Worm (Caenorhabditis elegans) whole organism, young adult: ENCODE measurements around the gene spe-51.
A peak's percentile ranks its signal among the peaks of the same experiment; 100 is the strongest.

Experiments used
- D2030.7 ChIP-seq: fragments of 200-800 bp; sonication (Bioruptor generic); IDR thresholded peaks from 2 replicates; pipeline ENCODE4 v1.3.6; 2022; ENCODE audit warnings: missing genetic modification reagents, missing genetic modification characterization, missing compliant biosample characterization
- F22D6.2 ChIP-seq: sonication (generic microtip); optimal IDR thresholded peaks from 2 replicates; lab custom pipeline; 2016; ENCODE audit warnings: mild to moderate bottlenecking, missing genetic modification characterization, missing compliant biosample characterization
- F23B12.7 ChIP-seq: sonication (generic microtip); optimal IDR thresholded peaks from 2 replicates; lab custom pipeline; 2017; ENCODE audit warnings: missing genetic modification characterization, mild to moderate bottlenecking, missing compliant biosample characterization, antibody characterized with exemption, moderate library complexity; ENCODE audit not compliant: insufficient read depth
- F33H1.4 ChIP-seq: fragments of 200-800 bp; sonication (Bioruptor generic); IDR thresholded peaks from 2 replicates; pipeline ENCODE4 v1.3.6; 2022; ENCODE audit warnings: missing genetic modification reagents, missing genetic modification characterization, missing compliant biosample characterization
- F37B4.10 ChIP-seq: fragments of 200-800 bp; sonication (Bioruptor generic); IDR thresholded peaks from 2 replicates; pipeline ENCODE4 v1.3.6; 2022; ENCODE audit warnings: missing genetic modification characterization, missing compliant biosample characterization
- F57A8.1 ChIP-seq: fragments of 200-800 bp; sonication (Bioruptor generic); optimal IDR thresholded peaks from 2 replicates; lab custom pipeline; 2018; ENCODE audit warnings: mild to moderate bottlenecking, missing genetic modification characterization, moderate library complexity, missing compliant biosample characterization
- K11D2.4 ChIP-seq: fragments of 200-800 bp; sonication (Bioruptor generic); IDR thresholded peaks from 2 replicates; pipeline ENCODE4 v1.3.6; 2022; ENCODE audit warnings: missing genetic modification reagents, missing genetic modification characterization, missing compliant biosample characterization
- K12H6.12 ChIP-seq: fragments of 200-800 bp; sonication (Bioruptor generic); optimal IDR thresholded peaks from 2 replicates; lab custom pipeline; 2018; ENCODE audit warnings: mild to moderate bottlenecking, missing genetic modification characterization, missing compliant biosample characterization
- Y53G8AR.9 ChIP-seq: fragments of 200-800 bp; sonication (Bioruptor generic); conservative IDR thresholded peaks from 2 replicates; pipeline ENCODE4 v1.3.6; 2022; ENCODE audit warnings: missing genetic modification reagents, missing genetic modification characterization, missing compliant biosample characterization
- Y67H2A.10 ChIP-seq: fragments of 200-800 bp; sonication (Bioruptor generic); conservative IDR thresholded peaks from 2 replicates; pipeline ENCODE4 v1.3.6; 2022; ENCODE audit warnings: missing genetic modification reagents, missing genetic modification characterization, missing compliant biosample characterization
- aptf-3 ChIP-seq: fragments of 200-800 bp; sonication (Bioruptor generic); IDR thresholded peaks from 2 replicates; pipeline ENCODE4 v1.3.6; 2022; ENCODE audit warnings: missing genetic modification characterization, missing compliant biosample characterization
- cebp-1 ChIP-seq, 2 experiments: fragments of 200-800 bp in 1 of 2; sonication (Bioruptor generic) in 1 of 2; sonication (generic microtip) in 1 of 2; IDR thresholded peaks in 1 of 2; optimal IDR thresholded peaks in 1 of 2; 2 replicates each; pipeline versions ENCODE4 v1.3.6 to Lab custom; 2017 to 2022; ENCODE audit warnings: missing compliant biosample characterization in 2 of 2, missing genetic modification characterization in 2 of 2, mild to moderate bottlenecking in 1 of 2, missing genetic modification reagents in 1 of 2, moderate library complexity in 1 of 2
- ceh-27 ChIP-seq: fragments of 200-800 bp; sonication (Bioruptor generic); optimal IDR thresholded peaks from 2 replicates; lab custom pipeline; 2018; ENCODE audit warnings: mild to moderate bottlenecking, missing genetic modification characterization, moderate library complexity, missing compliant biosample characterization
- ceh-91 ChIP-seq: fragments of 200-800 bp; sonication (Bioruptor generic); IDR thresholded peaks from 2 replicates; pipeline ENCODE4 v1.3.6; 2022; ENCODE audit warnings: missing genetic modification reagents, missing genetic modification characterization, missing compliant biosample characterization
- dox-1 ChIP-seq: fragments of 200-800 bp; sonication (Bioruptor generic); IDR thresholded peaks from 2 replicates; pipeline ENCODE4 v1.3.6; 2022; ENCODE audit warnings: missing genetic modification reagents, missing genetic modification characterization, missing compliant biosample characterization
- egl-18 ChIP-seq: fragments of 200-800 bp; sonication (Bioruptor generic); IDR thresholded peaks from 2 replicates; pipeline ENCODE4 v1.3.6; 2022; ENCODE audit warnings: missing genetic modification reagents, missing genetic modification characterization, missing compliant biosample characterization
- egrh-3 ChIP-seq: fragments of 200-800 bp; sonication (Bioruptor generic); IDR thresholded peaks from 2 replicates; pipeline ENCODE4 v1.3.6; 2022; ENCODE audit warnings: missing genetic modification reagents, missing genetic modification characterization, missing compliant biosample characterization
- hmg-1.2 ChIP-seq: fragments of 200-800 bp; sonication (Bioruptor generic); IDR thresholded peaks from 2 replicates; pipeline ENCODE4 v1.3.6; 2022; ENCODE audit warnings: missing genetic modification reagents, missing genetic modification characterization, missing compliant biosample characterization
- lin-26 ChIP-seq: fragments of 200-800 bp; sonication (Bioruptor generic); IDR thresholded peaks from 2 replicates; pipeline ENCODE4 v1.3.6; 2022; ENCODE audit warnings: missing genetic modification reagents, missing genetic modification characterization, missing compliant biosample characterization
- lin-35 ChIP-seq, 3 experiments: fragments of 150-350 bp in 2 of 3; sonication (generic microtip) in 1 of 3; optimal IDR thresholded peaks; 2 replicates each; lab custom pipeline; 2014 to 2018; ENCODE audit warnings: missing biosample characterization in 3 of 3, missing genetic modification characterization in 3 of 3, missing genetic modification reagents in 3 of 3
- lin-40 ChIP-seq: sonication (generic microtip); optimal IDR thresholded peaks from 2 replicates; lab custom pipeline; 2016; ENCODE audit warnings: missing genetic modification characterization, mild to moderate bottlenecking, missing compliant biosample characterization, missing genotype, missing genetic modification reagents
- lin-54 ChIP-seq: fragments of 200-800 bp; sonication (Bioruptor generic); optimal IDR thresholded peaks from 2 replicates; lab custom pipeline; 2018; ENCODE audit warnings: mild to moderate bottlenecking, missing genetic modification characterization, missing compliant biosample characterization
- lir-1 ChIP-seq: fragments of 200-800 bp; sonication (Bioruptor generic); conservative IDR thresholded peaks from 2 replicates; pipeline ENCODE4 v1.3.6; 2022; ENCODE audit warnings: missing genetic modification reagents, missing genetic modification characterization, missing compliant biosample characterization
- lsl-1 ChIP-seq: fragments of 200-800 bp; sonication (Bioruptor generic); optimal IDR thresholded peaks from 2 replicates; lab custom pipeline; 2018; ENCODE audit warnings: mild to moderate bottlenecking, missing genetic modification characterization, moderate library complexity, missing compliant biosample characterization
- madf-3 ChIP-seq: fragments of 200-800 bp; sonication (Bioruptor generic); IDR thresholded peaks from 2 replicates; pipeline ENCODE4 v1.3.6; 2022; ENCODE audit warnings: missing genetic modification reagents, missing genetic modification characterization, missing compliant biosample characterization
- mcd-1 ChIP-seq: fragments of 200-800 bp; sonication (Bioruptor generic); IDR thresholded peaks from 2 replicates; pipeline ENCODE4 v1.3.6; 2022; ENCODE audit warnings: missing genetic modification reagents, missing genetic modification characterization, missing compliant biosample characterization
- nfyb-1 ChIP-seq: fragments of 200-800 bp; sonication (Bioruptor generic); IDR thresholded peaks from 2 replicates; pipeline ENCODE4 v1.3.6; 2022; ENCODE audit warnings: missing genetic modification reagents, missing genetic modification characterization, missing compliant biosample characterization
- nhr-27 ChIP-seq: fragments of 200-800 bp; sonication (Bioruptor generic); optimal IDR thresholded peaks from 2 replicates; lab custom pipeline; 2018; ENCODE audit warnings: mild to moderate bottlenecking, missing genetic modification characterization, moderate library complexity, missing compliant biosample characterization
- pbrm-1 ChIP-seq: fragments of 200-800 bp; sonication (Bioruptor generic); IDR thresholded peaks from 2 replicates; pipeline ENCODE4 v1.3.6; 2022; ENCODE audit warnings: missing genetic modification reagents, missing genetic modification characterization, missing compliant biosample characterization
- repo-1 ChIP-seq: sonication (generic microtip); optimal IDR thresholded peaks from 2 replicates; lab custom pipeline; 2017; ENCODE audit warnings: mild to moderate bottlenecking, missing genetic modification characterization, missing compliant biosample characterization
- sea-2 ChIP-seq: fragments of 200-800 bp; sonication (Bioruptor generic); IDR thresholded peaks from 2 replicates; pipeline ENCODE4 v1.3.6; 2022; ENCODE audit warnings: missing genetic modification characterization, missing compliant biosample characterization
- snpc-1.1 ChIP-seq: sonication (generic microtip); optimal IDR thresholded peaks from 2 replicates; lab custom pipeline; 2017; ENCODE audit warnings: missing genetic modification characterization, mild to moderate bottlenecking, missing compliant biosample characterization, antibody characterized with exemption, moderate library complexity, missing genotype, missing genetic modification reagents; ENCODE audit not compliant: insufficient read depth
- snpc-1.3 ChIP-seq: sonication (generic microtip); optimal IDR thresholded peaks from 2 replicates; lab custom pipeline; 2017; ENCODE audit warnings: missing genetic modification characterization, mild to moderate bottlenecking, missing compliant biosample characterization, antibody characterized with exemption, moderate library complexity, missing genotype, missing genetic modification reagents; ENCODE audit not compliant: insufficient read depth
- snpc-3.4 ChIP-seq: sonication (generic microtip); optimal IDR thresholded peaks from 2 replicates; lab custom pipeline; 2017; ENCODE audit warnings: missing genetic modification characterization, mild to moderate bottlenecking, missing compliant biosample characterization, antibody characterized with exemption, moderate library complexity, missing genotype, missing genetic modification reagents
- snpc-4 ChIP-seq, 5 experiments: fragments of 150-350 bp in 1 of 5; sonication (generic microtip) in 4 of 5; optimal IDR thresholded peaks; 2 replicates each; lab custom pipeline; 2014 to 2018; ENCODE audit warnings: missing genetic modification characterization in 5 of 5, missing biosample characterization in 3 of 5, antibody characterized with exemption in 2 of 5, mild to moderate bottlenecking in 2 of 5, missing compliant biosample characterization in 2 of 5, missing genotype in 2 of 5, moderate library complexity in 2 of 5, missing genetic modification reagents in 1 of 5
- somi-1 ChIP-seq: fragments of 200-800 bp; sonication (Bioruptor generic); optimal IDR thresholded peaks from 2 replicates; lab custom pipeline; 2018; ENCODE audit warnings: mild to moderate bottlenecking, missing genetic modification characterization, missing compliant biosample characterization
- unc-130 ChIP-seq: sonication (generic microtip); optimal IDR thresholded peaks from 2 replicates; lab custom pipeline; 2016; ENCODE audit warnings: missing genetic modification reagents, missing genetic modification characterization, missing compliant biosample characterization
- zfh-2 ChIP-seq: fragments of 200-800 bp; sonication (Bioruptor generic); conservative IDR thresholded peaks from 2 replicates; pipeline ENCODE4 v1.3.6; 2022; ENCODE audit warnings: missing genetic modification reagents, missing genetic modification characterization, missing compliant biosample characterization
- ztf-25 ChIP-seq: fragments of 200-800 bp; sonication (Bioruptor generic); IDR thresholded peaks from 2 replicates; pipeline ENCODE4 v1.3.6; 2022; ENCODE audit warnings: missing genetic modification reagents, missing genetic modification characterization, missing compliant biosample characterization
- ztf-26 ChIP-seq: sonication (generic microtip); optimal IDR thresholded peaks from 2 replicates; lab custom pipeline; 2017; ENCODE audit warnings: missing genetic modification characterization, missing compliant biosample characterization
- ztf-28 ChIP-seq: fragments of 200-800 bp; sonication (Bioruptor generic); IDR thresholded peaks from 2 replicates; pipeline ENCODE4 v1.3.6; 2022; ENCODE audit warnings: missing genetic modification reagents, missing genetic modification characterization, missing compliant biosample characterization

Gene spe-51

ce11 chrIV:4660151-4661041 lies 32.2 kb upstream of the spe-51 start, which contains the start of the genes F29B9.11 and jmjd-1.2 (continued):
- TF ChIP-seq F22D6.2 (tag; lab: Kevin White, UChicago): peak; percentile 68
- peak; percentile 49 for TF ChIP-seq somi-1
- TF ChIP-seq hmg-1.2 (GFP tag; lab: Robert Waterston, UW): peak; percentile 73
- TF ChIP-seq ceh-91 (GFP tag; lab: Robert Waterston, UW): peak; percentile 86
- TF ChIP-seq D2030.7: peak; percentile 85
- peak; percentile 84 for TF ChIP-seq snpc-3.4 (tag; lab: Kevin White, UChicago)
- no peak for TF ChIP-seq aptf-3 (GFP tag; lab: Robert Waterston, UW)
- peak; percentile 89 for TF ChIP-seq Y53G8AR.9 (GFP tag; lab: Robert Waterston, UW)
- 0 out of 2 replicates have a peak, but pooled peaks have one; percentile 30 for TF ChIP-seq ztf-25 (GFP tag; lab: Robert Waterston, UW)
- TF ChIP-seq cebp-1 (GFP tag; IDR thresholded peaks at IDR 0.05; lab: Robert Waterston, UW): peak; percentile 63; the same call in 1 of the 2 replicates
- TF ChIP-seq cebp-1 (tag; optimal IDR thresholded peaks at IDR 0.05; lab: Kevin White, UChicago): peak; percentile 86
- TF ChIP-seq sea-2: 0 out of 2 replicates have a peak, but pooled peaks have one; percentile 23
- peak; percentile 97 for TF ChIP-seq K12H6.12
- TF ChIP-seq K11D2.4 (GFP tag; lab: Robert Waterston, UW): peak; percentile 80; the same call in 1 of the 2 replicates
- TF ChIP-seq madf-3 (GFP tag; lab: Robert Waterston, UW): peak; percentile 75; the same call in 1 of the 2 replicates
- peak in 1 of 3 experiments; percentile 67 for TF ChIP-seq lin-35 (GFP tag; optimal IDR thresholded peaks at IDR 0.05; lab: Kevin White, UChicago)
- peak; percentile 92 for TF ChIP-seq lin-40 (tag; lab: Kevin White, UChicago)
- TF ChIP-seq lsl-1: peak; percentile 85
- peak; percentile 91 for TF ChIP-seq ceh-27
- TF ChIP-seq lir-1 (GFP tag; lab: Robert Waterston, UW): peak; percentile 80
- TF ChIP-seq, all 124 proteins: peak for 74

ce11 chrIV:4665079-4665478 lies 27.5 kb upstream of the spe-51 start, which contains the start of gene F29B9.1:
Gene F29B9.1, plus strand, starts transcription at chrIV:4665379.
- no peak for TF ChIP-seq pbrm-1 (GFP tag; lab: Robert Waterston, UW)
- no peak for TF ChIP-seq snpc-4 (GFP tag; optimal IDR thresholded peaks at IDR 0.05; lab: Kevin White, UChicago)
- peak in 1 of 4 experiments; percentile 26 for TF ChIP-seq snpc-4 (tag; optimal IDR thresholded peaks at IDR 0.05; lab: Kevin White, UChicago)
- TF ChIP-seq repo-1 (tag; lab: Kevin White, UChicago): peak; percentile 15
- TF ChIP-seq F23B12.7 (tag; lab: Kevin White, UChicago): no peak
- no peak for TF ChIP-seq Y67H2A.10
- 0 out of 2 replicates have a peak, but pooled peaks have one; percentile 29 for TF ChIP-seq F33H1.4 (GFP tag; lab: Robert Waterston, UW)
- TF ChIP-seq snpc-1.3 (tag; lab: Kevin White, UChicago): peak; percentile 25
- no peak for TF ChIP-seq F57A8.1
- TF ChIP-seq lin-54 (GFP tag; lab: Kevin White, UChicago): peak; percentile 3

- TF ChIP-seq nhr-27 (tag; lab: Kevin White, UChicago): no peak
- TF ChIP-seq Y53G8AR.9 (GFP tag; lab: Robert Waterston, UW): no peak
- TF ChIP-seq madf-3 (GFP tag; lab: Robert Waterston, UW): 0 out of 2 replicates have a peak, but pooled peaks have one; percentile 8
- TF ChIP-seq ztf-28 (GFP tag; lab: Robert Waterston, UW): 0 out of 2 replicates have a peak, but pooled peaks have one; percentile 32
- 0 out of 2 replicates have a peak, but pooled peaks have one; percentile 11 for TF ChIP-seq dox-1 (GFP tag; lab: Robert Waterston, UW)
- no peak for TF ChIP-seq egl-18 (GFP tag; lab: Robert Waterston, UW)
- TF ChIP-seq ztf-26 (tag; lab: Kevin White, UChicago): no peak
- peak; percentile 72 for TF ChIP-seq egrh-3 (GFP tag; lab: Robert Waterston, UW)
- peak; percentile 31; the same call in 1 of the 2 replicates for TF ChIP-seq mcd-1 (GFP tag; lab: Robert Waterston, UW)
- no peak for TF ChIP-seq unc-130 (GFP tag; lab: Kevin White, UChicago)
- TF ChIP-seq lin-26 (GFP tag; lab: Robert Waterston, UW): 0 out of 2 replicates have a peak, but pooled peaks have one; percentile 44
- peak; percentile 81 for TF ChIP-seq zfh-2 (GFP tag; lab: Robert Waterston, UW)
- 0 out of 2 replicates have a peak, but pooled peaks have one; percentile 53 for TF ChIP-seq F37B4.10 (GFP tag; lab: Robert Waterston, UW)
- TF ChIP-seq nfyb-1 (GFP tag; lab: Robert Waterston, UW): 0 out of 2 replicates have a peak, but pooled peaks have one; percentile 25
- no peak for TF ChIP-seq snpc-1.1 (tag; lab: Kevin White, UChicago)
Measured at ce11 chrIV:4667383-4667782, 25.2 kb upstream of the spe-51 start.
